Worm (Caenorhabditis elegans): ENCODE measurements around the gene daf-36.

The daf-36 gene

ce11 chrV:10203435-10204009 is 22.0 kb downstream of the daf-36 start, which contains the start of gene chpf-1:
chpf-1 (minus strand) TSS chrV:10203485.
- TF ChIP-seq zip-8 (tag; optimal IDR thresholded peaks at IDR 0.05), result no peak
- TF ChIP-seq mep-1 (tag; optimal IDR thresholded peaks at IDR 0.05), result no peak
- TF ChIP-seq lin-13 (tag; optimal IDR thresholded peaks at IDR 0.05), result no peak
- no peak for TF ChIP-seq flh-1 (GFP tag; optimal IDR thresholded peaks at IDR 0.05)
- no peak for TF ChIP-seq snpc-4 (tag; optimal IDR thresholded peaks at IDR 0.05)
- no peak for TF ChIP-seq sptf-1 (tag; optimal IDR thresholded peaks at IDR 0.05)
- no peak for TF ChIP-seq ceh-83 (GFP tag; optimal IDR thresholded peaks at IDR 0.05)
- TF ChIP-seq cnd-1 (tag; optimal IDR thresholded peaks at IDR 0.05), result no peak
- no peak for TF ChIP-seq drap-1 (GFP tag; optimal IDR thresholded peaks at IDR 0.05)
- TF ChIP-seq nhr-76 (tag; optimal IDR thresholded peaks at IDR 0.05), result no peak
- TF ChIP-seq elt-3 (tag; optimal IDR thresholded peaks at IDR 0.05), result no peak
- TF ChIP-seq blmp-1 (tag; optimal IDR thresholded peaks at IDR 0.05), result no peak
- no peak for TF ChIP-seq elt-1 (tag; optimal IDR thresholded peaks at IDR 0.05; ENCODE audit: borderline replicate concordance, insufficient read depth)
- no peak for TF ChIP-seq unc-120 (tag; optimal IDR thresholded peaks at IDR 0.05; ENCODE audit: poor library complexity, severe bottlenecking)
- no peak for TF ChIP-seq M03D4.4 (tag; optimal IDR thresholded peaks at IDR 0.05)

ce11 chrV:10202340-10202739 is 23.2 kb downstream of the daf-36 start:
- TF ChIP-seq cnd-1 (tag; optimal IDR thresholded peaks at IDR 0.05) (no peak), unc-120 (tag; optimal IDR thresholded peaks at IDR 0.05; ENCODE audit: poor library complexity, severe bottlenecking) (no peak), sptf-1 (tag; optimal IDR thresholded peaks at IDR 0.05) (no peak), bed-3 (GFP tag; optimal IDR thresholded peaks at IDR 0.05) (no peak)

- TF ChIP-seq flh-1 (GFP tag; optimal IDR thresholded peaks at IDR 0.05), result no peak
- no peak for TF ChIP-seq unc-62 (GFP tag; optimal IDR thresholded peaks at IDR 0.05)
- no peak for TF ChIP-seq unc-39 (tag; optimal IDR thresholded peaks at IDR 0.05)
- no peak for TF ChIP-seq elt-1 (tag; optimal IDR thresholded peaks at IDR 0.05; ENCODE audit: borderline replicate concordance, insufficient read depth)
- TF ChIP-seq ces-1 (GFP tag; optimal IDR thresholded peaks at IDR 0.05), result no peak
- no peak for TF ChIP-seq nhr-28 (tag; optimal IDR thresholded peaks at IDR 0.05)
- no peak for TF ChIP-seq lin-13 (tag; optimal IDR thresholded peaks at IDR 0.05)
- no peak for TF ChIP-seq mep-1 (tag; optimal IDR thresholded peaks at IDR 0.05)
- TF ChIP-seq blmp-1 (tag; optimal IDR thresholded peaks at IDR 0.05), result no peak
- TF ChIP-seq drap-1 (GFP tag; optimal IDR thresholded peaks at IDR 0.05), result no peak
- TF ChIP-seq unc-120 (tag; optimal IDR thresholded peaks at IDR 0.05; ENCODE audit: poor library complexity, severe bottlenecking), result no peak
- no peak for TF ChIP-seq pha-4 (tag; optimal IDR thresholded peaks at IDR 0.05)
- TF ChIP-seq lsy-2 (tag; optimal IDR thresholded peaks at IDR 0.05), result no peak
- no peak for TF ChIP-seq lin-32 (GFP tag; optimal IDR thresholded peaks at IDR 0.05)
Measured at ce11 chrV:10201913-10202312, 23.6 kb downstream of the daf-36 start, which contains the start of gene ZK856.7. ZK856.7 (plus strand) TSS chrV:10202098.

ce11 chrV:10198386-10198785 is 27.1 kb downstream of the daf-36 start, which contains the start of gene ZK856.6:
ZK856.6 (plus strand) TSS chrV:10198686.
- TF ChIP-seq mls-2 (tag; optimal IDR thresholded peaks at IDR 0.05) (no peak), bed-3 (GFP tag; optimal IDR thresholded peaks at IDR 0.05) (no peak), ces-1 (GFP tag; optimal IDR thresholded peaks at IDR 0.05) (no peak), hlh-1 (tag; optimal IDR thresholded peaks at IDR 0.05) (no peak), unc-120 (tag; optimal IDR thresholded peaks at IDR 0.05; ENCODE audit: poor library complexity, severe bottlenecking) (no peak), mep-1 (tag; optimal IDR thresholded peaks at IDR 0.05) (no peak), nhr-2 (tag; optimal IDR thresholded peaks at IDR 0.05) (no peak), unc-62 (GFP tag; optimal IDR thresholded peaks at IDR 0.05) (no peak), blmp-1 (tag; optimal IDR thresholded peaks at IDR 0.05) (no peak), cnd-1 (tag; optimal IDR thresholded peaks at IDR 0.05) (no peak), ceh-83 (GFP tag; optimal IDR thresholded peaks at IDR 0.05) (no peak), nhr-237 (tag; optimal IDR thresholded peaks at IDR 0.05) (no peak), ceh-43 (GFP tag; optimal IDR thresholded peaks at IDR 0.05) (no peak), ham-2 (GFP tag; optimal IDR thresholded peaks at IDR 0.05) (no peak)

- TF ChIP-seq snpc-4 (tag; optimal IDR thresholded peaks at IDR 0.05) (no peak), unc-39 (tag; optimal IDR thresholded peaks at IDR 0.05) (no peak), pha-4 (tag; optimal IDR thresholded peaks at IDR 0.05) (no peak), ham-2 (GFP tag; optimal IDR thresholded peaks at IDR 0.05) (no peak), cnd-1 (tag; optimal IDR thresholded peaks at IDR 0.05) (no peak), mab-5 (tag; optimal IDR thresholded peaks at IDR 0.05) (no peak), ceh-43 (GFP tag; optimal IDR thresholded peaks at IDR 0.05) (no peak), hlh-1 (tag; optimal IDR thresholded peaks at IDR 0.05) (no peak), zip-8 (tag; optimal IDR thresholded peaks at IDR 0.05) (no peak), lsy-2 (tag; optimal IDR thresholded peaks at IDR 0.05) (no peak), lin-32 (GFP tag; optimal IDR thresholded peaks at IDR 0.05) (no peak)
Measured at ce11 chrV:10191242-10191641, 34.3 kb downstream of the daf-36 start.

All from whole organism, mixed stage, embryonic.